Fruit fly (Drosophila melanogaster) whole organism, embryonic: ENCODE data around the gene CG42535.
A peak's percentile ranks its signal among the peaks of the same experiment; 100 is the strongest.

Experiments used
- ATbp ChIP-seq: fragments of 200-800 bp; sonication (Bioruptor generic); optimal IDR thresholded peaks from 2 replicates; lab custom pipeline; 2017; ENCODE audit warnings: missing biosample characterization, mild to moderate bottlenecking, missing genetic modification characterization, missing genetic modification reagents
- Blimp-1 ChIP-seq: fragments of 200-800 bp; sonication (Bioruptor generic); optimal IDR thresholded peaks from 3 replicates; lab custom pipeline; 2018; ENCODE audit warnings: missing biosample characterization, missing genetic modification characterization, mild to moderate bottlenecking, moderate library complexity, missing genetic modification reagents
- CG10462 ChIP-seq: fragments of 200-800 bp; sonication (Bioruptor generic); optimal IDR thresholded peaks from 2 replicates; lab custom pipeline; 2016; ENCODE audit warnings: missing biosample characterization, missing genetic modification characterization
- CG12219 ChIP-seq: fragments of 200-800 bp; sonication (Bioruptor generic); optimal IDR thresholded peaks from 3 replicates; lab custom pipeline; 2018; ENCODE audit warnings: missing biosample characterization, mild to moderate bottlenecking, missing genetic modification characterization
- CG14710 ChIP-seq: fragments of 200-800 bp; sonication (Bioruptor generic); optimal IDR thresholded peaks from 3 replicates; lab custom pipeline; 2019; ENCODE audit warnings: missing biosample characterization, mild to moderate bottlenecking, missing genetic modification characterization, moderate library complexity
- CG17385 ChIP-seq: fragments of 200-800 bp; sonication (Bioruptor generic); optimal IDR thresholded peaks from 3 replicates; lab custom pipeline; 2018; ENCODE audit warnings: missing biosample characterization, mild to moderate bottlenecking, missing genetic modification characterization
- CG1832 ChIP-seq: fragments of 200-800 bp; sonication (Bioruptor generic); optimal IDR thresholded peaks from 2 replicates; lab custom pipeline; 2017; ENCODE audit warnings: missing biosample characterization, mild to moderate bottlenecking, missing genetic modification characterization, inconsistent platforms
- CG18599 ChIP-seq: fragments of 200-800 bp; sonication (Bioruptor generic); optimal IDR thresholded peaks from 3 replicates; lab custom pipeline; 2017; ENCODE audit warnings: missing biosample characterization, missing genetic modification characterization, mild to moderate bottlenecking, moderate library complexity, missing genetic modification reagents
- CG2199 ChIP-seq: fragments of 200-800 bp; sonication (Bioruptor generic); IDR thresholded peaks from 3 replicates; pipeline ENCODE4 v1.3.6; 2022; ENCODE audit warnings: missing biosample characterization, missing genetic modification characterization
- CG43689 ChIP-seq: fragments of 200-800 bp; sonication (Bioruptor generic); IDR thresholded peaks from 2 replicates; pipeline ENCODE4 v1.3.6; 2022; ENCODE audit warnings: missing biosample characterization, missing genetic modification characterization
- CG6272 ChIP-seq: fragments of 200-800 bp; sonication (Bioruptor generic); IDR thresholded peaks from 2 replicates; pipeline ENCODE4 v1.3.6; 2022; ENCODE audit warnings: missing biosample characterization, missing genetic modification characterization
- CG8089 ChIP-seq: fragments of 200-800 bp; sonication (Bioruptor generic); optimal IDR thresholded peaks from 3 replicates; lab custom pipeline; 2016; ENCODE audit warnings: missing biosample characterization, missing genetic modification characterization
- Dek ChIP-seq: fragments of 200-800 bp; sonication (Bioruptor generic); optimal IDR thresholded peaks from 3 replicates; lab custom pipeline; 2019; ENCODE audit warnings: missing biosample characterization, mild to moderate bottlenecking, missing genetic modification characterization, moderate library complexity
- Drgx ChIP-seq: fragments of 200-800 bp; sonication (Bioruptor generic); IDR thresholded peaks from 2 replicates; pipeline ENCODE4 v1.3.6; 2022; ENCODE audit warnings: missing biosample characterization, missing genetic modification characterization
- H2.0 ChIP-seq: fragments of 200-800 bp; sonication (Bioruptor generic); IDR thresholded peaks from 2 replicates; pipeline ENCODE4 v1.3.6; 2022; ENCODE audit warnings: missing biosample characterization, missing genetic modification characterization
- HLH4C ChIP-seq: fragments of 200-800 bp; sonication (Bioruptor generic); IDR thresholded peaks from 3 replicates; pipeline ENCODE4 v1.3.6; 2022; ENCODE audit warnings: missing biosample characterization, missing genetic modification characterization; ENCODE audit not compliant: partially characterized antibody
- Hr78 ChIP-seq, 2 experiments: fragments of 200-800 bp in 1 of 2; fragments of >200 bp in 1 of 2; sonication (Bioruptor generic) in 1 of 2; optimal IDR thresholded peaks; 2 replicates each; lab custom pipeline; 2017 to 2019; ENCODE audit warnings: missing biosample characterization in 2 of 2, missing genetic modification characterization in 2 of 2, mild to moderate bottlenecking in 1 of 2, moderate library complexity in 1 of 2
- Lim3 ChIP-seq: fragments of 200-800 bp; sonication (Bioruptor generic); IDR thresholded peaks from 2 replicates; pipeline ENCODE4 v1.3.6; 2022; ENCODE audit warnings: missing biosample characterization, missing genetic modification characterization
- Med ChIP-seq: fragments of 200-800 bp; sonication (Bioruptor generic); peaks from one replicate; lab custom pipeline; 2016; ENCODE audit warnings: missing biosample characterization, missing genetic modification characterization, mild to moderate bottlenecking, inconsistent platforms, moderate library complexity
- Tbp ChIP-seq: fragments of >200 bp; optimal IDR thresholded peaks from 2 replicates; lab custom pipeline; 2018; ENCODE audit warnings: missing biosample characterization, missing genetic modification characterization
- Trl ChIP-seq, 3 experiments: fragments of >200 bp in 2 of 3; fragments of 200-800 bp in 1 of 3; sonication (Bioruptor generic) in 1 of 3; optimal IDR thresholded peaks; 2 replicates in 1 of 3; 3 replicates in 2 of 3; lab custom pipeline; 2016 to 2017; ENCODE audit warnings: missing biosample characterization in 1 of 3, missing genetic modification characterization in 1 of 3
- ab ChIP-seq: fragments of 200-800 bp; sonication (Bioruptor generic); optimal IDR thresholded peaks from 2 replicates; lab custom pipeline; 2016; ENCODE audit warnings: missing biosample characterization, missing genetic modification characterization
- bigmax ChIP-seq: fragments of 200-800 bp; sonication (Bioruptor generic); optimal IDR thresholded peaks from 2 replicates; lab custom pipeline; 2018; ENCODE audit warnings: missing biosample characterization, mild to moderate bottlenecking, missing genetic modification characterization
- bsh ChIP-seq, 2 experiments: fragments of 200-800 bp; sonication (Bioruptor generic); optimal IDR thresholded peaks; 2 replicates each; lab custom pipeline; 2017 to 2018; ENCODE audit warnings: mild to moderate bottlenecking in 2 of 2, missing biosample characterization in 2 of 2, missing genetic modification characterization in 2 of 2, moderate library complexity in 1 of 2
- cg ChIP-seq: fragments of 200-800 bp; sonication (Bioruptor generic); optimal IDR thresholded peaks from 3 replicates; lab custom pipeline; 2019; ENCODE audit warnings: missing biosample characterization, mild to moderate bottlenecking, missing genetic modification characterization, moderate library complexity
- chinmo ChIP-seq: fragments of 200-800 bp; sonication (Bioruptor generic); IDR thresholded peaks from 4 replicates; pipeline ENCODE4 v1.3.6; 2022; ENCODE audit warnings: missing biosample characterization, missing genetic modification characterization; ENCODE audit not compliant: partially characterized antibody
- chm ChIP-seq: fragments of 200-800 bp; sonication (Bioruptor generic); IDR thresholded peaks from 2 replicates; pipeline ENCODE4 v1.3.6; 2022; ENCODE audit warnings: missing biosample characterization, missing genetic modification characterization
- da ChIP-seq: fragments of 200-800 bp; sonication (Bioruptor generic); optimal IDR thresholded peaks from 2 replicates; lab custom pipeline; 2016; ENCODE audit warnings: missing biosample characterization, missing genetic modification characterization
- exex ChIP-seq: fragments of 200-800 bp; sonication (Bioruptor generic); optimal IDR thresholded peaks from 4 replicates; lab custom pipeline; 2018; ENCODE audit warnings: missing biosample characterization, mild to moderate bottlenecking, missing genetic modification characterization, moderate library complexity
- grn ChIP-seq: fragments of 200-800 bp; sonication (Bioruptor generic); optimal IDR thresholded peaks from 3 replicates; lab custom pipeline; 2017; ENCODE audit warnings: missing biosample characterization, missing genetic modification characterization
- lbe ChIP-seq: fragments of 200-800 bp; sonication (Bioruptor generic); optimal IDR thresholded peaks from 2 replicates; lab custom pipeline; 2016; ENCODE audit warnings: missing biosample characterization, mild to moderate bottlenecking, missing genetic modification characterization
- pfk ChIP-seq: fragments of 200-800 bp; sonication (Bioruptor generic); optimal IDR thresholded peaks from 2 replicates; lab custom pipeline; 2018; ENCODE audit warnings: missing biosample characterization, mild to moderate bottlenecking, missing genetic modification characterization, moderate library complexity
- sim ChIP-seq: fragments of 200-800 bp; sonication (Bioruptor generic); IDR thresholded peaks from 2 replicates; pipeline ENCODE4 v1.3.6; 2022; ENCODE audit warnings: missing biosample characterization, missing genetic modification characterization
- sima ChIP-seq: fragments of 200-800 bp; sonication (Bioruptor generic); optimal IDR thresholded peaks from 2 replicates; lab custom pipeline; 2016; ENCODE audit warnings: missing biosample characterization, missing genetic modification characterization
- so ChIP-seq: fragments of 200-800 bp; sonication (Bioruptor generic); IDR thresholded peaks from 3 replicates; pipeline ENCODE4 v1.3.6; 2022; ENCODE audit warnings: missing biosample characterization, missing genetic modification characterization
- sqz ChIP-seq: fragments of 200-800 bp; sonication (Bioruptor generic); optimal IDR thresholded peaks from 3 replicates; lab custom pipeline; 2018; ENCODE audit warnings: missing biosample characterization, mild to moderate bottlenecking, missing genetic modification characterization
- tll ChIP-seq, 2 experiments: fragments of 200-800 bp in 1 of 2; fragments of >200 bp in 1 of 2; sonication (Bioruptor generic) in 1 of 2; optimal IDR thresholded peaks; 2 replicates each; lab custom pipeline; 2017 to 2019; ENCODE audit warnings: missing biosample characterization in 2 of 2, missing genetic modification characterization in 2 of 2, mild to moderate bottlenecking in 1 of 2, moderate library complexity in 1 of 2
- twi ChIP-seq: fragments of 200-800 bp; optimal IDR thresholded peaks from 2 replicates; lab custom pipeline; 2019; ENCODE audit warnings: missing biosample characterization, mild to moderate bottlenecking, missing genetic modification characterization, moderate library complexity
- vfl ChIP-seq: fragments of 200-800 bp; sonication (Bioruptor generic); optimal IDR thresholded peaks from 2 replicates; lab custom pipeline; 2016; ENCODE audit warnings: missing biosample characterization, missing genetic modification characterization
- vvl ChIP-seq: fragments of 200-800 bp; sonication (Bioruptor generic); IDR thresholded peaks from 2 replicates; pipeline ENCODE4 v1.3.6; 2022; ENCODE audit warnings: missing biosample characterization, missing genetic modification characterization
- wek ChIP-seq: fragments of 200-800 bp; sonication (Bioruptor generic); optimal IDR thresholded peaks from 3 replicates; lab custom pipeline; 2018; ENCODE audit warnings: missing biosample characterization, mild to moderate bottlenecking, missing genetic modification characterization, moderate library complexity

Gene CG42535

DNA sequence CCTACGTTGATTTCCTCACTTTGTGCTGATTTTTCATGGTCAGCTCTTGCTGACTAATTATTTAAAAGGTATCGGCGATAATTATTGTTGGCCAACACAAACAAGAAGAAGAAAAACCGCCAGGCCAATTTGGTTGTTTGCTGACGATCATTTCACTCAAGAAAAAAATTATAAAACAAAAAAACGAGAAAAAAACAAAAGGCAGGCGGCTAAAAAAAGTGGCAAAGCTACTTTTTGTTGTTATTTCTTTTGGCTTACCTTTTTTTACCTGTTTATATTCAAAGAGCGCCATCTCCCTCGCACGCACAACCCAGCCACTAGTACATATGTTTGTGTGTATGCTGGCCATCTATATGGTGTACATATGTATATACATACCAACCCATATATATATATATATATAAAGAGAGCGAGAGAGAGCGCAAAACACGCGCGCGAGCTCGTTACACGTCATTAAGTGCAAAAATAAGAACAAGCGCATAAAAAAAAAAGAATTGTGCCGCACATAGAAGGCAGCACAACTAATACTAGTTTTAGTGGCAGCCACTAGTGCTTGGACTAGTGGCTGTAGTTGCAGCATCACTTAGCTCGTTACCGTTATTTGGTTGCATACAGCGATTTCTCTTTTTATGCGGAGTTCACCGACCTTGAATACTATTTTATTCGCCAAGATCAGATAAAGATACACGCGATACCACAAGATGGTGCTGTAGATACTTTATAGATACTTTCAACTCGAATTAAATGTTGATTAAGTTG, 45.1 kb upstream of the CG42535 start (continued):
- TF ChIP-seq Dek (tag; lab: Kevin White, UChicago) = no peak
- no peak for TF ChIP-seq CG14710 (tag; lab: Kevin White, UChicago)
- TF ChIP-seq lbe (GFP tag; lab: Kevin White, UChicago) = peak; percentile 18
- peak; percentile 84 for TF ChIP-seq Drgx
- TF ChIP-seq CG10462 (GFP tag; lab: Kevin White, UChicago) = no peak
- TF ChIP-seq grn (GFP tag; lab: Kevin White, UChicago) = peak; percentile 38
- no peak for TF ChIP-seq bigmax (GFP tag; lab: Kevin White, UChicago)
- 0 out of 3 replicates have a peak, but pooled peaks have one; percentile 55 for TF ChIP-seq so
- TF ChIP-seq CG18599 (GFP tag; lab: Kevin White, UChicago) = peak; percentile 9
- TF ChIP-seq ATbp (GFP tag; lab: Kevin White, UChicago) = no peak
- no peak for TF ChIP-seq CG12219 (GFP tag; lab: Kevin White, UChicago)
- TF ChIP-seq Med = peak; percentile 27
- peak in 1 of 2 experiments; percentile 52 for TF ChIP-seq bsh (GFP tag; optimal IDR thresholded peaks at IDR 0.05; lab: Kevin White, UChicago)
- peak; percentile 40 for TF ChIP-seq CG17385
- TF ChIP-seq Tbp (GFP tag; lab: Kevin White, UChicago) = no peak
- no peak for TF ChIP-seq HLH4C (GFP tag; lab: Robert Waterston, UW)
- TF ChIP-seq Lim3 = no peak
- TF ChIP-seq sim (GFP tag; lab: Robert Waterston, UW) = no peak
- peak; percentile 96 for TF ChIP-seq sqz (GFP tag; lab: Kevin White, UChicago)
- TF ChIP-seq chinmo = peak; percentile 70; the same call in 1 of the 4 replicates
- TF ChIP-seq vfl (GFP tag; lab: Kevin White, UChicago) = no peak
- TF ChIP-seq CG8089 = no peak
- TF ChIP-seq CG2199 (GFP tag; lab: Robert Waterston, UW) = 0 out of 3 replicates have a peak, but pooled peaks have one; percentile 61
- no peak for TF ChIP-seq Hr78 (GFP tag; optimal IDR thresholded peaks at IDR 0.05; lab: Kevin White, UChicago)
- TF ChIP-seq sima = no peak
- TF ChIP-seq cg (GFP tag; lab: Kevin White, UChicago) = peak; percentile 35
- TF ChIP-seq wek (GFP tag; lab: Kevin White, UChicago) = no peak
- TF ChIP-seq pfk (GFP tag; lab: Kevin White, UChicago) = no peak
- peak in 1 of 2 experiments; percentile 12 for TF ChIP-seq Trl (optimal IDR thresholded peaks at IDR 0.05; lab: Kevin White, UChicago)
- no peak for TF ChIP-seq Trl (GFP tag; optimal IDR thresholded peaks at IDR 0.05; lab: Kevin White, UChicago)
- peak; percentile 13 for TF ChIP-seq exex
- TF ChIP-seq vvl (GFP tag; lab: Robert Waterston, UW) = no peak
- no peak for TF ChIP-seq ab (GFP tag; lab: Kevin White, UChicago)

DNA sequence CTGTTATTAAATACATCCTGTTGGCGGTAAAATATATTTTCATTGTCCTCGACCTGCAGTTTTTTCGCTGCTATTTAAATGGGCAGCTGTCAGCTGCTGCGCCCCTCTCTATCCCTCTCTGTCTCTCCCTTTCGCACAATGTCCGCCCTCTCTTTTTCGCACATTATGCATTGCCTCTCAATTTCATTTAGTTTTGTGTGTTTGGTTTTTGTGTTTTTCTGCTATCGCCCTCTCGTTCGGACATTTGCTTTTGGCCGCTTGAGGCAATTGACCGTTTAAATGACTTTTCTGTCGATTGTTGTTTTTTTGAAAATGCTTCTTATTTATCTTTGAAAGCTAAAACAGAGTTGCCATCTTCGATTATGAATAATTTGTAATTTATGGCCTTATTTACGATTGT, 44.2 kb upstream of the CG42535 start:
- TF ChIP-seq da = peak; percentile 3
- peak; percentile 73; the same call in 1 of the 3 replicates for TF ChIP-seq CG2199 (GFP tag; lab: Robert Waterston, UW)
- TF ChIP-seq vvl (GFP tag; lab: Robert Waterston, UW) = peak; percentile 19; the same call in 1 of the 2 replicates
- peak in 1 of 2 experiments; percentile 0 for TF ChIP-seq Trl (optimal IDR thresholded peaks at IDR 0.05; lab: Kevin White, UChicago)
- no peak for TF ChIP-seq Trl (GFP tag; optimal IDR thresholded peaks at IDR 0.05; lab: Kevin White, UChicago)
- TF ChIP-seq Blimp-1 (GFP tag; lab: Kevin White, UChicago) = peak; percentile 10
- peak; percentile 69; the same call in 1 of the 4 replicates for TF ChIP-seq chinmo
- TF ChIP-seq tll (GFP tag; optimal IDR thresholded peaks at IDR 0.05; lab: Kevin White, UChicago) = peak in 1 of 2 experiments; percentile 57
- 0 out of 2 replicates have a peak, but pooled peaks have one; percentile 16 for TF ChIP-seq H2.0 (GFP tag; lab: Robert Waterston, UW)
- TF ChIP-seq CG6272 (GFP tag; lab: Robert Waterston, UW) = no peak
- no peak for TF ChIP-seq chm
- peak; percentile 54 for TF ChIP-seq CG1832
- no peak for TF ChIP-seq CG43689 (GFP tag; lab: Robert Waterston, UW)
- TF ChIP-seq twi (tag; lab: Kevin White, UChicago) = no peak
